Fruit fly (Drosophila melanogaster) whole organism, wandering third instar larva: ENCODE data around the gene Nf-YA.

ENCODE experiments used
- Mio ChIP-seq: sonication (Bioruptor generic); optimal IDR thresholded peaks from 2 replicates; lab custom pipeline; 2016; ENCODE audit warnings: missing biosample characterization, missing genetic modification characterization
- OdsH ChIP-seq: fragments of 200-800 bp; sonication (Bioruptor generic); optimal IDR thresholded peaks from 2 replicates; lab custom pipeline; 2016; ENCODE audit warnings: missing biosample characterization, mild to moderate bottlenecking, missing genetic modification characterization
- br ChIP-seq: fragments of 200-800 bp; sonication (Bioruptor generic); optimal IDR thresholded peaks from 2 replicates; lab custom pipeline; 2016; ENCODE audit warnings: missing biosample characterization, missing genetic modification characterization
- fru ChIP-seq: fragments of 200-800 bp; sonication (Bioruptor generic); optimal IDR thresholded peaks from 3 replicates; lab custom pipeline; 2016; ENCODE audit warnings: missing biosample characterization, mild to moderate bottlenecking, missing genetic modification characterization
- psq ChIP-seq: fragments of 200-800 bp; sonication (Bioruptor generic); optimal IDR thresholded peaks from 3 replicates; lab custom pipeline; 2017; ENCODE audit warnings: missing biosample characterization, mild to moderate bottlenecking, missing genetic modification characterization, moderate library complexity

DNA sequence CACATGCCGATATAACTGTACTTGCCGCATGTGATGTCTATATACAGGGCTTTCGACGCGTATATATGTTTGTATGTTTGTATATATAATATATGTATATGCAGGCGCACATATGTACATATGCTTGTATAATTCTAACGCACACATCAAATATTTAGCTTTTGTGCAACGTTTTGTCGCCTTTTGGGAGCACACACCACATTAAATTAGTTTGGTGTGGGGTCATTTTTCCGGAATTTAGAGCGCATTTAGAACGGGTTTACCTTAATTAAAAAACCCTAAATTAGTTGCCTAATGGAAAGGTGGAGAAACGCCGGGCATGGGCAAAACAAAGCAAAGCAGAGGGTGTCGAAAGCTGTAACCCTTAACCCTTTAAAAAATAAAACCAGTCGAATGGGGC is 25.2 kb upstream of the Nf-YA start:
- no peak for TF ChIP-seq Mio (GFP tag; lab: Kevin White, UChicago)
- TF ChIP-seq psq (GFP tag; lab: Kevin White, UChicago): no peak
- no peak for TF ChIP-seq br (GFP tag; lab: Kevin White, UChicago)
- no peak for TF ChIP-seq OdsH (GFP tag; lab: Kevin White, UChicago)
- TF ChIP-seq fru (GFP tag; lab: Kevin White, UChicago): no peak
